Worm (Caenorhabditis elegans) whole organism, midembryonic: Measurements from ENCODE around the gene K02B2.6.

Experiments used
- flt-1 ChIP-seq: fragments of 200-800 bp; sonication (Bioruptor generic); IDR thresholded peaks from 2 replicates; pipeline ENCODE4 v1.3.6; 2022; ENCODE audit warnings: missing genetic modification characterization, missing compliant biosample characterization
- klf-2 ChIP-seq: fragments of 200-800 bp; sonication (Bioruptor generic); conservative IDR thresholded peaks from 2 replicates; pipeline ENCODE4 v1.3.6; 2022; ENCODE audit warnings: missing genetic modification reagents, missing genetic modification characterization, missing compliant biosample characterization
- med-1 ChIP-seq: sonication (generic microtip); optimal IDR thresholded peaks from 2 replicates; lab custom pipeline; 2017; ENCODE audit warnings: missing genetic modification characterization, mild to moderate bottlenecking, missing compliant biosample characterization, antibody characterized with exemption, missing genetic modification reagents; ENCODE audit not compliant: insufficient read depth
- ref-1 ChIP-seq: fragments of 200-800 bp; sonication (Bioruptor generic); conservative IDR thresholded peaks from 2 replicates; pipeline ENCODE4 v1.3.6; 2022; ENCODE audit warnings: missing genetic modification reagents, missing genetic modification characterization, missing compliant biosample characterization
- tab-1 ChIP-seq: fragments of 200-800 bp; sonication (Bioruptor generic); IDR thresholded peaks from 2 replicates; pipeline ENCODE4 v1.3.6; 2022; ENCODE audit warnings: missing genetic modification characterization, missing compliant biosample characterization
- ztf-23 ChIP-seq: fragments of 200-800 bp; sonication (Bioruptor generic); IDR thresholded peaks from 2 replicates; pipeline ENCODE4 v1.3.6; 2022; ENCODE audit warnings: missing genetic modification reagents, missing genetic modification characterization, missing compliant biosample characterization

- TF ChIP-seq ref-1 (GFP tag; lab: Robert Waterston, UW), result no peak
- TF ChIP-seq flt-1, result no peak
- TF ChIP-seq tab-1, result no peak
- TF ChIP-seq ztf-23, result no peak
- TF ChIP-seq med-1 (GFP tag; lab: Kevin White, UChicago), result no peak
- no peak for TF ChIP-seq klf-2 (GFP tag; lab: Robert Waterston, UW)
Observed at ce11 chrIV:5964286-5964685, 2.2 kb upstream of the K02B2.6 start.
